Fruit fly (Drosophila melanogaster): ENCODE measurements around the gene Rbcn-3A.

DNA sequence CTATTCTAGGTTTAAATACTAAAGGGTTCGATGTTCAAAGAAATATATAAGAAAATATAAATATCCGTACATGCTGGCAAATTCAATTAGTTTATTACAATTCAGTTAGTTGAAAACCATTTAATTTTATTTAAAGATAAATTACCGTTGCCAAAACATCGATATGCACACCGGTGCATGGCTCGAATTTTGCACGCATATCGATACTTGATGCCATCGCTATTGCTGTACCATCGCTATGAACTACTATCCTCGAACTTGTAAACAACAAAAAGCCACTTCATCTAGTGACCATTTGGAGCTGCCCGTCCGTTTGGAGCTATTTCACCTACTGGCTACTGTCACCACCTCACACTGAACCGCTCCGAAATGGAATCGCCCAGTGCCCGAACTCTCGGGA lies 5.6 kb upstream of the Rbcn-3A start, which contains the start of gene Josd:
- TF ChIP-seq Dll (optimal IDR thresholded peaks at IDR 0.05) (no peak), psq (optimal IDR thresholded peaks at IDR 0.05) (no peak), CG8478 (optimal IDR thresholded peaks at IDR 0.05) (no peak), usp (GFP tag; optimal IDR thresholded peaks at IDR 0.05) (no peak)
